Worm (Caenorhabditis elegans) whole organism, mixed stage, embryonic: Measurements from ENCODE around the gene F23F1.10.

Source experiments
- M03D4.4 ChIP-seq: sonication (generic microtip); optimal IDR thresholded peaks from 2 replicates; lab custom pipeline; 2017; ENCODE audit warnings: mild to moderate bottlenecking, missing genetic modification characterization, missing compliant biosample characterization
- bed-3 ChIP-seq: fragments of 200-800 bp; sonication (Bioruptor generic); optimal IDR thresholded peaks from 3 replicates; lab custom pipeline; 2018; ENCODE audit warnings: mild to moderate bottlenecking, missing genetic modification characterization, moderate library complexity, missing compliant biosample characterization
- ceh-39 ChIP-seq: fragments of 150-350 bp; optimal IDR thresholded peaks from 2 replicates; lab custom pipeline; 2014; ENCODE audit warnings: missing biosample characterization, missing genetic modification characterization
- ceh-43 ChIP-seq: fragments of 200-800 bp; sonication (Bioruptor generic); optimal IDR thresholded peaks from 2 replicates; lab custom pipeline; 2018; ENCODE audit warnings: mild to moderate bottlenecking, missing genetic modification characterization, moderate library complexity, missing compliant biosample characterization
- ceh-83 ChIP-seq: fragments of 200-800 bp; sonication (Bioruptor generic); optimal IDR thresholded peaks from 2 replicates; lab custom pipeline; 2018; ENCODE audit warnings: mild to moderate bottlenecking, missing genetic modification characterization, missing compliant biosample characterization
- ces-1 ChIP-seq: fragments of 150-350 bp; optimal IDR thresholded peaks from 2 replicates; lab custom pipeline; 2014; ENCODE audit warnings: missing biosample characterization, missing genetic modification reagents, missing genetic modification characterization
- cnd-1 ChIP-seq: fragments of 200-800 bp; sonication (Bioruptor generic); optimal IDR thresholded peaks from 2 replicates; lab custom pipeline; 2018; ENCODE audit warnings: mild to moderate bottlenecking, missing genetic modification characterization, missing compliant biosample characterization
- drap-1 ChIP-seq: fragments of 200-800 bp; sonication (Bioruptor generic); optimal IDR thresholded peaks from 3 replicates; lab custom pipeline; 2018; ENCODE audit warnings: mild to moderate bottlenecking, missing genetic modification characterization, missing compliant biosample characterization
- elt-1 ChIP-seq: sonication (generic microtip); optimal IDR thresholded peaks from 2 replicates; lab custom pipeline; 2017; ENCODE audit warnings: missing genetic modification characterization, mild to moderate bottlenecking, missing compliant biosample characterization, antibody characterized with exemption, moderate library complexity, borderline replicate concordance; ENCODE audit not compliant: insufficient read depth
- elt-3 ChIP-seq: fragments of 150-350 bp; optimal IDR thresholded peaks from 2 replicates; lab custom pipeline; 2014; ENCODE audit warnings: missing biosample characterization, missing genetic modification characterization
- flh-1 ChIP-seq: fragments of 200-800 bp; sonication (Bioruptor generic); optimal IDR thresholded peaks from 2 replicates; lab custom pipeline; 2018; ENCODE audit warnings: mild to moderate bottlenecking, missing genetic modification characterization, moderate library complexity, missing compliant biosample characterization
- ham-2 ChIP-seq: fragments of 200-800 bp; sonication (Bioruptor generic); optimal IDR thresholded peaks from 2 replicates; lab custom pipeline; 2018; ENCODE audit warnings: mild to moderate bottlenecking, missing genetic modification characterization, missing compliant biosample characterization
- lin-13 ChIP-seq: fragments of 150-350 bp; optimal IDR thresholded peaks from 2 replicates; lab custom pipeline; 2014; ENCODE audit warnings: missing biosample characterization, missing genetic modification characterization
- lin-32 ChIP-seq: fragments of 200-800 bp; sonication (Bioruptor generic); optimal IDR thresholded peaks from 2 replicates; lab custom pipeline; 2018; ENCODE audit warnings: mild to moderate bottlenecking, missing genetic modification characterization, missing compliant biosample characterization
- lsy-2 ChIP-seq: fragments of 150-350 bp; optimal IDR thresholded peaks from 2 replicates; lab custom pipeline; 2014; ENCODE audit warnings: missing biosample characterization, missing genetic modification characterization
- mab-5 ChIP-seq: fragments of 150-350 bp; optimal IDR thresholded peaks from 2 replicates; lab custom pipeline; 2014; ENCODE audit warnings: missing biosample characterization, missing genetic modification characterization
- mep-1 ChIP-seq: fragments of 150-350 bp; optimal IDR thresholded peaks from 2 replicates; lab custom pipeline; 2017; ENCODE audit warnings: missing biosample characterization, missing genetic modification reagents, missing genetic modification characterization, inconsistent platforms
- mls-2 ChIP-seq: sonication (generic microtip); optimal IDR thresholded peaks from 2 replicates; lab custom pipeline; 2016; ENCODE audit warnings: mild to moderate bottlenecking, missing genetic modification characterization, moderate library complexity, missing compliant biosample characterization
- nhr-12 ChIP-seq: fragments of 150-350 bp; optimal IDR thresholded peaks from 2 replicates; lab custom pipeline; 2014; ENCODE audit warnings: missing biosample characterization, missing genetic modification characterization
- nhr-2 ChIP-seq: fragments of 150-350 bp; optimal IDR thresholded peaks from 2 replicates; lab custom pipeline; 2014; ENCODE audit warnings: missing biosample characterization, missing genetic modification characterization
- nhr-237 ChIP-seq: fragments of 150-350 bp; optimal IDR thresholded peaks from 2 replicates; lab custom pipeline; 2014; ENCODE audit warnings: missing biosample characterization, missing genetic modification characterization
- nhr-28 ChIP-seq: fragments of 150-350 bp; optimal IDR thresholded peaks from 2 replicates; lab custom pipeline; 2014; ENCODE audit warnings: missing biosample characterization, missing genetic modification characterization
- nhr-76 ChIP-seq: sonication (generic microtip); optimal IDR thresholded peaks from 2 replicates; lab custom pipeline; 2017; ENCODE audit warnings: missing biosample characterization, missing genetic modification characterization
- pha-4 ChIP-seq: fragments of 150-350 bp; optimal IDR thresholded peaks from 2 replicates; lab custom pipeline; 2018; ENCODE audit warnings: missing biosample characterization, missing genetic modification reagents, missing genetic modification characterization
- sem-2 ChIP-seq: fragments of 200-800 bp; sonication (Bioruptor generic); optimal IDR thresholded peaks from 2 replicates; lab custom pipeline; 2018; ENCODE audit warnings: mild to moderate bottlenecking, missing genetic modification characterization, missing compliant biosample characterization
- snpc-4 ChIP-seq: fragments of 150-350 bp; optimal IDR thresholded peaks from 2 replicates; lab custom pipeline; 2014; ENCODE audit warnings: missing biosample characterization, missing genetic modification characterization
- sptf-1 ChIP-seq: sonication (generic microtip); optimal IDR thresholded peaks from 2 replicates; lab custom pipeline; 2017; ENCODE audit warnings: mild to moderate bottlenecking, missing genetic modification characterization, moderate library complexity, missing compliant biosample characterization
- tbx-8 ChIP-seq: fragments of 200-800 bp; sonication (Bioruptor generic); optimal IDR thresholded peaks from 2 replicates; lab custom pipeline; 2018; ENCODE audit warnings: mild to moderate bottlenecking, missing genetic modification characterization, moderate library complexity, missing compliant biosample characterization
- unc-120 ChIP-seq: sonication (generic microtip); optimal IDR thresholded peaks from 2 replicates; lab custom pipeline; 2017; ENCODE audit warnings: missing genetic modification characterization, missing compliant biosample characterization; ENCODE audit not compliant: poor library complexity, severe bottlenecking
- unc-39 ChIP-seq: fragments of 150-350 bp; optimal IDR thresholded peaks from 2 replicates; lab custom pipeline; 2014; ENCODE audit warnings: missing biosample characterization, missing genetic modification characterization
- unc-62 ChIP-seq: fragments of 150-350 bp; optimal IDR thresholded peaks from 2 replicates; lab custom pipeline; 2014; ENCODE audit warnings: missing biosample characterization, missing genetic modification reagents, missing genetic modification characterization
- zip-8 ChIP-seq: fragments of 150-350 bp; optimal IDR thresholded peaks from 2 replicates; lab custom pipeline; 2014; ENCODE audit warnings: missing biosample characterization, missing genetic modification characterization
- ztf-11 ChIP-seq: fragments of 150-350 bp; optimal IDR thresholded peaks from 2 replicates; lab custom pipeline; 2014; ENCODE audit warnings: missing biosample characterization, missing genetic modification characterization

Gene F23F1.10

DNA sequence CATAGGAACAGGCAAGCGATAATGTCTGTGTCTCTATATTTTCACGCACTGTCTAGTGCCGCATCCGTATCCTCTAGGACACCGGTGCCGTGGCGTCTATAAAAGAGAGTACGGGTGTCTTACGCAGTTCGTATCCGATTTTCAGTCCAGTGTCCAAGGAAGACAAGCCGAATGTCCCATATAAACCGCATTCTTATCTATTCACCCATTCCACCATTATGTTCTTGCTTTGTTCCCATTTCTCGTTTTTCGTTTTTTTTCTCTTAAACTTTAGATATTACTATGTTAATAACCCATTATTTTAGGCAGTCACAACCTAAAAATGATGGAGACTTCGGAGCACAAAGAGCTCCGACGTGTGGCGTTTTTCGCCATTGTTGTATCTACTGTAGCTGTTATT lies 18.8 kb downstream of the F23F1.10 start, which contains the start of gene sqt-2:
Gene sqt-2, plus strand, starts transcription at position 301 of the 400 bp plus-strand sequence.
- TF ChIP-seq nhr-28 (tag; lab: Kevin White, UChicago) (no peak), unc-120 (no peak), lin-32 (GFP tag; lab: Kevin White, UChicago) (no peak), elt-3 (tag; lab: Kevin White, UChicago) (no peak), ceh-39 (tag; lab: Kevin White, UChicago) (no peak), drap-1 (GFP tag; lab: Kevin White, UChicago) (no peak), mab-5 (tag; lab: Kevin White, UChicago) (no peak), M03D4.4 (tag; lab: Kevin White, UChicago) (no peak), ces-1 (GFP tag; lab: Kevin White, UChicago) (no peak), ztf-11 (tag; lab: Kevin White, UChicago) (no peak), ham-2 (GFP tag; lab: Kevin White, UChicago) (no peak), nhr-76 (tag; lab: Kevin White, UChicago) (no peak), bed-3 (GFP tag; lab: Kevin White, UChicago) (no peak), unc-39 (tag; lab: Kevin White, UChicago) (no peak), nhr-2 (tag; lab: Kevin White, UChicago) (no peak), nhr-237 (tag; lab: Kevin White, UChicago) (no peak), ceh-83 (GFP tag; lab: Kevin White, UChicago) (no peak), cnd-1 (tag; lab: Kevin White, UChicago) (no peak), lin-13 (tag; lab: Kevin White, UChicago) (no peak), nhr-12 (no peak)

DNA sequence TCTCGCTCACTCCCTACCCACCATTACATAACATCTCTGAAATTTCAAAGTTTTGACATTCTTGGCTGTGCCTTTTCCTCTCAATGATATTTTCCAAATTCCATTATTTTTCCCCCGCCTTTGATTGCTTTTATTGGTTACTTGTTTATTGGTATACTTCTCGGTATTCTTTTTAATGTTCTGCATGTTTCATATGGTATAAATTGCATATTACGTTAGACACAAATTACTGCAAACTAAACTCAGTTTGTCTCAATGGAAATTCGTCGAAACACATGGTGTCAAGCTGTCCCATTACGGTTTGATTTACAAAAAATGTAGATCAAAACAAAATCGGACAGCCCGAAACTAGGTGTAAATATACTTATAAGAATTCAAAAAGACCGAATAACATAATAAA lies 19.8 kb downstream of the F23F1.10 start:
- no peak for TF ChIP-seq sem-2 (GFP tag; lab: Kevin White, UChicago)
- TF ChIP-seq ceh-39 (tag; lab: Kevin White, UChicago) = no peak
- no peak for TF ChIP-seq M03D4.4 (tag; lab: Kevin White, UChicago)
- no peak for TF ChIP-seq pha-4 (tag; lab: Kevin White, UChicago)
- no peak for TF ChIP-seq snpc-4 (tag; lab: Kevin White, UChicago)
- TF ChIP-seq elt-3 (tag; lab: Kevin White, UChicago) = no peak
- no peak for TF ChIP-seq lin-32 (GFP tag; lab: Kevin White, UChicago)
- no peak for TF ChIP-seq flh-1 (GFP tag; lab: Kevin White, UChicago)
- no peak for TF ChIP-seq nhr-76 (tag; lab: Kevin White, UChicago)
- TF ChIP-seq sptf-1 (tag; lab: Kevin White, UChicago) = no peak
- TF ChIP-seq bed-3 (GFP tag; lab: Kevin White, UChicago) = no peak
- TF ChIP-seq nhr-2 (tag; lab: Kevin White, UChicago) = no peak
- no peak for TF ChIP-seq unc-62 (GFP tag; lab: Kevin White, UChicago)
- no peak for TF ChIP-seq nhr-237 (tag; lab: Kevin White, UChicago)
- no peak for TF ChIP-seq mab-5 (tag; lab: Kevin White, UChicago)
- no peak for TF ChIP-seq tbx-8 (GFP tag; lab: Kevin White, UChicago)
- TF ChIP-seq zip-8 (tag; lab: Kevin White, UChicago) = no peak
- TF ChIP-seq, all 35 proteins: peak for 0

DNA sequence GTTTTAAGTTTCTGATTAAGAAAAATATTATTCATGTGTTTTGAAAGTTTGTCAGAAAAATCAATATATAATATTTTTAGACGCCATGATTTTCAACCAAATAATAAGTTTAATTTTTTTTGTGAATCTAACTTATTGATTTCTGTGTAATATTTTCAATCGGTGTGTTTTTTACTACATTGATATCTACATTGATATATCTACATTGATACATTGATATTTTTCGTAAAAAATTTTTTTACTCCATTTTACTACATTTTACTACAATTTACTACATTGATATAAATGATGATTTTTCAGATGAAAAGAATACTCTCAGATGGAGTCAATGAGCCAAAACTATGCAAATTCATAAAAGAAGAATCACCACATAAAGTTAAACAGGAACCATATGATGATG lies 22.5 kb downstream of the F23F1.10 start, which contains the start of gene gmeb-1:
Gene gmeb-1, plus strand, starts transcription at position 301 of the 400 bp plus-strand sequence.
- TF ChIP-seq lin-13 (tag; lab: Kevin White, UChicago) (no peak), elt-3 (tag; lab: Kevin White, UChicago) (no peak), nhr-12 (no peak)

DNA sequence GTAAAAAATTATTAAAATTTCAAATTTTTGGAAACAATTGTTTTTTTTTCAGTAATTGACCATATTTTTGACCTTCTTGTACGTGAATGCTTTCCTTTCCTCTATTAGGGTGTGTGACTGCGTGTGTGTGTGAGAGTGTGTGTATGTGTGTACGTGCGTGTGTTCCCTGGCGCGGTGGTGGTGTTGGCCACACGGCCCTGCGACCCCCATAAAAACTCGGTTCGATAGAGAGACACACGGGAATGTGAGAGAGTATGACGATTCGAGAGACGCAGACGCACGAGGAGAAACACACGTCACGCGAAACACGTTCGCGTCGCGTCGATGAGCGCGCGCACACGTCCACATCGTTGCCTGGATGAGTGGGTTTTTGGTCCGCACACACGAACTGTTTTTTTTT lies 23.0 kb downstream of the F23F1.10 start:
- TF ChIP-seq flh-1 (GFP tag; lab: Kevin White, UChicago) (no peak), elt-1 (tag; lab: Kevin White, UChicago) (no peak), nhr-76 (tag; lab: Kevin White, UChicago) (no peak), unc-39 (tag; lab: Kevin White, UChicago) (no peak), sem-2 (GFP tag; lab: Kevin White, UChicago) (no peak), bed-3 (GFP tag; lab: Kevin White, UChicago) (no peak), snpc-4 (tag; lab: Kevin White, UChicago) (no peak), sptf-1 (tag; lab: Kevin White, UChicago) (peak; percentile 66), M03D4.4 (tag; lab: Kevin White, UChicago) (peak; percentile 59), nhr-237 (tag; lab: Kevin White, UChicago) (peak; percentile 10), ceh-83 (GFP tag; lab: Kevin White, UChicago) (no peak), tbx-8 (GFP tag; lab: Kevin White, UChicago) (no peak), mls-2 (tag; lab: Kevin White, UChicago) (peak; percentile 44), cnd-1 (tag; lab: Kevin White, UChicago) (no peak), pha-4 (tag; lab: Kevin White, UChicago) (peak; percentile 45), mep-1 (tag; lab: Kevin White, UChicago) (peak; percentile 60), drap-1 (GFP tag; lab: Kevin White, UChicago) (peak; percentile 63), ceh-43 (GFP tag; lab: Kevin White, UChicago) (no peak), lsy-2 (no peak), ztf-11 (tag; lab: Kevin White, UChicago) (peak; percentile 52), unc-62 (GFP tag; lab: Kevin White, UChicago) (no peak), ceh-39 (tag; lab: Kevin White, UChicago) (no peak), unc-120 (peak; percentile 69)
